Worm (Caenorhabditis elegans): ENCODE data around the gene ubq-1.

- TF ChIP-seq flt-1 (GFP tag; IDR thresholded peaks at IDR 0.05) (no peak), tab-1 (GFP tag; IDR thresholded peaks at IDR 0.05) (no peak), ztf-29 (GFP tag; IDR thresholded peaks at IDR 0.05) (no peak), med-1 (GFP tag; optimal IDR thresholded peaks at IDR 0.05; ENCODE audit: insufficient read depth) (no peak), klf-2 (GFP tag; conservative IDR thresholded peaks at IDR 0.05) (no peak), cog-1 (tag; optimal IDR thresholded peaks at IDR 0.05) (no peak), T22C8.4 (GFP tag; IDR thresholded peaks at IDR 0.05) (no peak), ref-1 (GFP tag; conservative IDR thresholded peaks at IDR 0.05) (no peak), ztf-23 (GFP tag; IDR thresholded peaks at IDR 0.05) (no peak)
These were observed 42.6 kb upstream of the ubq-1 start for ce11 chrIII:5897468-5897867.

All from whole organism, midembryonic.